Fruit fly (Drosophila melanogaster) whole organism: ENCODE measurements around the gene Eip63E.

Experiments used
- EcR ChIP-seq, 2 experiments: fragments of >200 bp; optimal IDR thresholded peaks; 2 replicates each; lab custom pipeline; 2017; ENCODE audit warnings: missing biosample characterization in 2 of 2, missing genetic modification characterization in 2 of 2, missing genetic modification reagents in 2 of 2
- usp ChIP-seq: fragments of >200 bp; optimal IDR thresholded peaks from 2 replicates; lab custom pipeline; 2017; ENCODE audit warnings: missing biosample characterization, missing genetic modification characterization, mixed read lengths

DNA sequence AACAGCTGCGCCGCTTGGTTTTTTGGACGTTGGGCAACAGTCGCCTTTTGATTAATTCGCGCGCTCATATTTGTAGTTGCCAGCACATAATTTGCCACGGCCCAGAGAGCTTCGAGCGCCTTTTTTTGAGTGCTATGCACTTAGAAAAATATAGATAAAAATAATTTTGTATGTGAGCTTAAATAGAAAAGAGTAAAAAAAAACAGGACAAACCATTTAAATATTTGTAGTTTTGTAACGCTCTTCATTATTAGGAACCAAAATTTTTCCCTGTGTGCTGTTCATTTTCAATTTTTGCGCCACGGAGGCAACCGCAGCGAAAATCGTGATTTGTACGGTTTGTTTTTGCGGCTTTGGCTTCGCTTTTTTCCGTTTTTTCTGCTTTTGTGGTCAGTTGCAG is 134.0 kb downstream of the Eip63E start:
- TF ChIP-seq usp (GFP tag; lab: Kevin White, UChicago) (no peak), EcR (GFP tag; optimal IDR thresholded peaks at IDR 0.05; lab: Kevin White, UChicago) (no peak)
